Fruit fly (Drosophila melanogaster) whole organism, embryonic: Measurements from ENCODE around the gene CG10651.

ENCODE experiments used
- Atf-2 ChIP-seq: fragments of 200-800 bp; sonication (Bioruptor generic); optimal IDR thresholded peaks from 2 replicates; lab custom pipeline; 2016; ENCODE audit warnings: missing biosample characterization, missing genetic modification characterization
- BEAF-32 ChIP-seq: fragments of 200-800 bp; sonication (Bioruptor generic); optimal IDR thresholded peaks from 3 replicates; lab custom pipeline; 2017; ENCODE audit warnings: missing biosample characterization, missing genetic modification characterization, mild to moderate bottlenecking, moderate library complexity, missing genetic modification reagents
- Blimp-1 ChIP-seq: fragments of 200-800 bp; sonication (Bioruptor generic); optimal IDR thresholded peaks from 3 replicates; lab custom pipeline; 2018; ENCODE audit warnings: missing biosample characterization, missing genetic modification characterization, mild to moderate bottlenecking, moderate library complexity, missing genetic modification reagents
- C15 ChIP-seq: fragments of 200-800 bp; sonication (Bioruptor generic); IDR thresholded peaks from 3 replicates; pipeline ENCODE4 v1.3.6; 2022; ENCODE audit warnings: missing biosample characterization, missing genetic modification characterization
- CG10462 ChIP-seq: fragments of 200-800 bp; sonication (Bioruptor generic); optimal IDR thresholded peaks from 2 replicates; lab custom pipeline; 2016; ENCODE audit warnings: missing biosample characterization, missing genetic modification characterization
- CG12104 ChIP-seq: fragments of 200-800 bp; sonication (Bioruptor generic); optimal IDR thresholded peaks from 3 replicates; lab custom pipeline; 2016; ENCODE audit warnings: missing biosample characterization, missing genetic modification characterization
- CG12299 ChIP-seq: fragments of 200-800 bp; sonication (Bioruptor generic); optimal IDR thresholded peaks from 2 replicates; lab custom pipeline; 2018; ENCODE audit warnings: missing biosample characterization, mild to moderate bottlenecking, missing genetic modification characterization
- CG14965 ChIP-seq: fragments of 200-800 bp; sonication (Bioruptor generic); optimal IDR thresholded peaks from 2 replicates; lab custom pipeline; 2016; ENCODE audit warnings: missing biosample characterization, missing genetic modification characterization, borderline replicate concordance
- CG15011 ChIP-seq: fragments of 200-800 bp; sonication (Bioruptor generic); optimal IDR thresholded peaks from 3 replicates; lab custom pipeline; 2018; ENCODE audit warnings: missing biosample characterization, mild to moderate bottlenecking, missing genetic modification characterization
- CG1832 ChIP-seq: fragments of 200-800 bp; sonication (Bioruptor generic); optimal IDR thresholded peaks from 2 replicates; lab custom pipeline; 2017; ENCODE audit warnings: missing biosample characterization, mild to moderate bottlenecking, missing genetic modification characterization, inconsistent platforms
- CG18619 ChIP-seq: fragments of 200-800 bp; sonication (Bioruptor generic); optimal IDR thresholded peaks from 3 replicates; lab custom pipeline; 2017; ENCODE audit warnings: missing biosample characterization, mild to moderate bottlenecking, missing genetic modification characterization
- CG30020 ChIP-seq: fragments of 200-800 bp; optimal IDR thresholded peaks from 2 replicates; lab custom pipeline; 2019; ENCODE audit warnings: missing biosample characterization, mild to moderate bottlenecking, missing genetic modification characterization, moderate library complexity
- CG4360 ChIP-seq: fragments of 200-800 bp; sonication (Bioruptor generic); IDR thresholded peaks from 2 replicates; pipeline ENCODE4 v1.3.6; 2022; ENCODE audit warnings: missing biosample characterization, missing genetic modification characterization
- CG4617 ChIP-seq: fragments of 200-800 bp; sonication (Bioruptor generic); optimal IDR thresholded peaks from 3 replicates; lab custom pipeline; 2016; ENCODE audit warnings: missing biosample characterization, missing genetic modification characterization, borderline replicate concordance
- CG6272 ChIP-seq: fragments of 200-800 bp; sonication (Bioruptor generic); IDR thresholded peaks from 2 replicates; pipeline ENCODE4 v1.3.6; 2022; ENCODE audit warnings: missing biosample characterization, missing genetic modification characterization
- CG6791 ChIP-seq: fragments of 200-800 bp; sonication (Bioruptor generic); IDR thresholded peaks from 3 replicates; pipeline ENCODE4 v1.3.6; 2022; ENCODE audit warnings: missing biosample characterization, missing genetic modification characterization; ENCODE audit not compliant: partially characterized antibody
- CoRest ChIP-seq: fragments of 200-800 bp; sonication (Bioruptor generic); optimal IDR thresholded peaks from 3 replicates; lab custom pipeline; 2018; ENCODE audit warnings: missing biosample characterization, mild to moderate bottlenecking, missing genetic modification characterization, moderate library complexity
- Dbx ChIP-seq: fragments of 200-800 bp; sonication (Bioruptor generic); IDR thresholded peaks from 3 replicates; pipeline ENCODE4 v1.3.6; 2022; ENCODE audit warnings: missing biosample characterization, missing genetic modification characterization
- Dll ChIP-seq: fragments of 200-800 bp; sonication (Bioruptor generic); IDR thresholded peaks from 4 replicates; pipeline ENCODE4 v1.3.6; 2022; ENCODE audit warnings: missing biosample characterization, missing genetic modification characterization; ENCODE audit not compliant: partially characterized antibody
- Ets65A ChIP-seq: fragments of 200-800 bp; sonication (Bioruptor generic); peaks from one replicate; lab custom pipeline; 2016; ENCODE audit warnings: missing biosample characterization, missing genetic modification characterization
- Ets97D ChIP-seq: fragments of 200-800 bp; sonication (Bioruptor generic); optimal IDR thresholded peaks from 3 replicates; lab custom pipeline; 2016; ENCODE audit warnings: missing biosample characterization, missing genetic modification characterization
- MESR4 ChIP-seq: fragments of 200-800 bp; sonication (Bioruptor generic); optimal IDR thresholded peaks from 2 replicates; lab custom pipeline; 2018; ENCODE audit warnings: missing biosample characterization, mild to moderate bottlenecking, missing genetic modification characterization, moderate library complexity
- Oaz ChIP-seq: fragments of 200-800 bp; sonication (Bioruptor generic); IDR thresholded peaks from 2 replicates; pipeline ENCODE4 v1.3.6; 2022; ENCODE audit warnings: missing biosample characterization, missing genetic modification characterization
- Optix ChIP-seq: fragments of 200-800 bp; sonication (Bioruptor generic); IDR thresholded peaks from 3 replicates; pipeline ENCODE4 v1.3.6; 2022; ENCODE audit warnings: missing biosample characterization, missing genetic modification characterization
- Scr ChIP-seq: fragments of 200-800 bp; sonication (Bioruptor generic); IDR thresholded peaks from 2 replicates; pipeline ENCODE4 v1.3.6; 2022; ENCODE audit warnings: missing biosample characterization, missing genetic modification characterization; ENCODE audit not compliant: partially characterized antibody
- Side ChIP-seq: fragments of 200-800 bp; sonication (Bioruptor generic); optimal IDR thresholded peaks from 2 replicates; lab custom pipeline; 2016; ENCODE audit warnings: missing biosample characterization, missing genetic modification characterization
- Sry-β ChIP-seq: fragments of 200-800 bp; sonication (Bioruptor generic); optimal IDR thresholded peaks from 2 replicates; lab custom pipeline; 2018; ENCODE audit warnings: missing biosample characterization, mild to moderate bottlenecking, missing genetic modification characterization, moderate library complexity
- Sry-δ ChIP-seq: fragments of 200-800 bp; sonication (Bioruptor generic); optimal IDR thresholded peaks from 2 replicates; lab custom pipeline; 2016; ENCODE audit warnings: missing biosample characterization, missing genetic modification characterization
- Tbp ChIP-seq: fragments of >200 bp; optimal IDR thresholded peaks from 2 replicates; lab custom pipeline; 2018; ENCODE audit warnings: missing biosample characterization, missing genetic modification characterization
- ab ChIP-seq: fragments of 200-800 bp; sonication (Bioruptor generic); optimal IDR thresholded peaks from 2 replicates; lab custom pipeline; 2016; ENCODE audit warnings: missing biosample characterization, missing genetic modification characterization
- aop ChIP-seq: fragments of 200-800 bp; sonication (Bioruptor generic); IDR thresholded peaks from 2 replicates; pipeline ENCODE4 v1.3.6; 2022; ENCODE audit warnings: missing biosample characterization, missing genetic modification characterization
- ap ChIP-seq: fragments of 200-800 bp; sonication (Bioruptor generic); IDR thresholded peaks from 2 replicates; pipeline ENCODE4 v1.3.6; 2022; ENCODE audit warnings: missing biosample characterization, missing genetic modification characterization
- chm ChIP-seq: fragments of 200-800 bp; sonication (Bioruptor generic); IDR thresholded peaks from 2 replicates; pipeline ENCODE4 v1.3.6; 2022; ENCODE audit warnings: missing biosample characterization, missing genetic modification characterization
- ci ChIP-seq: fragments of 200-800 bp; sonication (Bioruptor generic); IDR thresholded peaks from 3 replicates; pipeline ENCODE4 v1.3.6; 2022; ENCODE audit warnings: missing biosample characterization, missing genetic modification characterization
- exex ChIP-seq: fragments of 200-800 bp; sonication (Bioruptor generic); optimal IDR thresholded peaks from 4 replicates; lab custom pipeline; 2018; ENCODE audit warnings: missing biosample characterization, mild to moderate bottlenecking, missing genetic modification characterization, moderate library complexity
- fd3F ChIP-seq: fragments of 200-800 bp; sonication (Bioruptor generic); optimal IDR thresholded peaks from 2 replicates; lab custom pipeline; 2018; ENCODE audit warnings: missing biosample characterization, mild to moderate bottlenecking, missing genetic modification characterization, moderate library complexity
- gem ChIP-seq: fragments of 200-800 bp; sonication (Bioruptor generic); optimal IDR thresholded peaks from 2 replicates; lab custom pipeline; 2019; ENCODE audit warnings: missing biosample characterization, mild to moderate bottlenecking, missing genetic modification characterization, moderate library complexity
- insv ChIP-seq, 2 experiments: fragments of 200-800 bp; sonication (Bioruptor generic); optimal IDR thresholded peaks; 3 replicates each; lab custom pipeline; 2016 to 2018; ENCODE audit warnings: missing biosample characterization in 2 of 2, missing genetic modification characterization in 2 of 2
- inv ChIP-seq: fragments of 200-800 bp; sonication (Bioruptor generic); IDR thresholded peaks from 2 replicates; pipeline ENCODE4 v1.3.6; 2022; ENCODE audit warnings: missing biosample characterization, missing genetic modification characterization; ENCODE audit not compliant: partially characterized antibody
- lab ChIP-seq: fragments of 200-800 bp; sonication (Bioruptor generic); optimal IDR thresholded peaks from 3 replicates; lab custom pipeline; 2017; ENCODE audit warnings: missing biosample characterization, missing genetic modification characterization, mild to moderate bottlenecking, moderate library complexity, missing genetic modification reagents
- luna ChIP-seq: fragments of 200-800 bp; sonication (Bioruptor generic); optimal IDR thresholded peaks from 2 replicates; lab custom pipeline; 2016; ENCODE audit warnings: missing biosample characterization, missing genetic modification characterization
- nom ChIP-seq: fragments of 200-800 bp; sonication (Bioruptor generic); optimal IDR thresholded peaks from 2 replicates; lab custom pipeline; 2017; ENCODE audit warnings: missing biosample characterization, missing genetic modification characterization, mild to moderate bottlenecking, moderate library complexity, missing genetic modification reagents
- pho ChIP-seq: fragments of 200-800 bp; sonication (Bioruptor generic); optimal IDR thresholded peaks from 2 replicates; lab custom pipeline; 2016; ENCODE audit warnings: missing biosample characterization, missing genetic modification characterization
- sc ChIP-seq, 3 experiments: fragments of >200 bp in 2 of 3; fragments of 200-800 bp in 1 of 3; sonication (Bioruptor generic) in 1 of 3; optimal IDR thresholded peaks; 2 replicates in 2 of 3; 3 replicates in 1 of 3; lab custom pipeline; 2017; ENCODE audit warnings: mild to moderate bottlenecking in 1 of 3, missing biosample characterization in 1 of 3, missing genetic modification characterization in 1 of 3, missing genetic modification reagents in 1 of 3
- schlank ChIP-seq: fragments of 200-800 bp; sonication (Bioruptor generic); optimal IDR thresholded peaks from 2 replicates; lab custom pipeline; 2018; ENCODE audit warnings: missing biosample characterization, mild to moderate bottlenecking, missing genetic modification characterization
- sob ChIP-seq: fragments of 200-800 bp; sonication (Bioruptor generic); IDR thresholded peaks from 2 replicates; pipeline ENCODE4 v1.3.6; 2022; ENCODE audit warnings: missing biosample characterization, missing genetic modification characterization
- tx ChIP-seq: fragments of 200-800 bp; sonication (Bioruptor generic); optimal IDR thresholded peaks from 2 replicates; lab custom pipeline; 2016; ENCODE audit warnings: missing biosample characterization, missing genetic modification characterization
- wek ChIP-seq: fragments of 200-800 bp; sonication (Bioruptor generic); optimal IDR thresholded peaks from 3 replicates; lab custom pipeline; 2018; ENCODE audit warnings: missing biosample characterization, mild to moderate bottlenecking, missing genetic modification characterization, moderate library complexity
- zfh2 ChIP-seq: fragments of 200-800 bp; sonication (Bioruptor generic); optimal IDR thresholded peaks from 2 replicates; lab custom pipeline; 2016; ENCODE audit warnings: missing biosample characterization, missing genetic modification characterization

The CG10651 gene

dm6 chr2L:20097105-20097631, 37.6 kb downstream of the CG10651 start, which contains the start of the genes mRpS18B and Kua (continued):
- TF ChIP-seq CG14965 (GFP tag; lab: Kevin White, UChicago) (no peak), inv (GFP tag; lab: Robert Waterston, UW) (peak; percentile 47), exex (tag; lab: Kevin White, UChicago) (no peak), CG6791 (GFP tag; lab: Robert Waterston, UW) (no peak), Atf-2 (GFP tag; lab: Kevin White, UChicago) (no peak), CG12104 (GFP tag; lab: Kevin White, UChicago) (peak; percentile 51), CG4617 (GFP tag; lab: Kevin White, UChicago) (peak; percentile 40), ab (GFP tag; lab: Kevin White, UChicago) (no peak), aop (GFP tag; lab: Robert Waterston, UW) (no peak), CoRest (tag; lab: Kevin White, UChicago) (peak; percentile 83), pho (no peak), zfh2 (GFP tag; lab: Kevin White, UChicago) (no peak), ci (GFP tag; lab: Robert Waterston, UW) (0 out of 3 replicates have a peak, but pooled peaks have one; percentile 25), BEAF-32 (GFP tag; lab: Kevin White, UChicago) (peak; percentile 71), Scr (GFP tag; lab: Robert Waterston, UW) (peak; percentile 55), insv (GFP tag; optimal IDR thresholded peaks at IDR 0.05; lab: Kevin White, UChicago) (no peak), CG1832 (no peak), schlank (tag; lab: Kevin White, UChicago) (no peak), Oaz (GFP tag; lab: Robert Waterston, UW) (no peak), gem (peak; percentile 78), CG18619 (peak; percentile 34), Dbx (GFP tag; lab: Robert Waterston, UW) (peak; percentile 72; the same call in 2 of the 3 replicates), wek (GFP tag; lab: Kevin White, UChicago) (peak; percentile 49), Ets65A (GFP tag; lab: Kevin White, UChicago) (peak; percentile 53), Ets97D (GFP tag; lab: Kevin White, UChicago) (peak; percentile 41), nom (GFP tag; lab: Kevin White, UChicago) (no peak), Tbp (no peak), Side (GFP tag; lab: Kevin White, UChicago) (no peak), CG4360 (GFP tag; lab: Robert Waterston, UW) (no peak), sc (optimal IDR thresholded peaks at IDR 0.05; lab: Kevin White, UChicago) (no peak), sc (GFP tag; optimal IDR thresholded peaks at IDR 0.05; lab: Kevin White, UChicago) (no peak), fd3F (peak; percentile 23), CG12299 (peak; percentile 50), sob (GFP tag; lab: Robert Waterston, UW) (peak; percentile 71), lab (peak; percentile 57), CG15011 (GFP tag; lab: Kevin White, UChicago) (no peak), Dll (GFP tag; lab: Robert Waterston, UW) (peak; percentile 52; the same call in 2 of the 4 replicates), tx (no peak), Sry-δ (GFP tag; lab: Kevin White, UChicago) (peak; percentile 54), Optix (GFP tag; lab: Robert Waterston, UW) (no peak), CG30020 (tag; lab: Kevin White, UChicago) (peak; percentile 45), Blimp-1 (GFP tag; lab: Kevin White, UChicago) (peak; percentile 54), CG10462 (GFP tag; lab: Kevin White, UChicago) (no peak), Sry-β (GFP tag; lab: Kevin White, UChicago) (no peak), chm (0 out of 2 replicates have a peak, but pooled peaks have one; percentile 36), C15 (GFP tag; lab: Robert Waterston, UW) (no peak), luna (no peak), ap (GFP tag; lab: Robert Waterston, UW) (0 out of 2 replicates have a peak, but pooled peaks have one; percentile 29), CG6272 (GFP tag; lab: Robert Waterston, UW) (peak; percentile 43; the same call in 1 of the 2 replicates), MESR4 (GFP tag; lab: Kevin White, UChicago) (peak; percentile 40)
